Worm (Caenorhabditis elegans): ENCODE measurements around the gene C05E4.12.

Gene C05E4.12

DNA sequence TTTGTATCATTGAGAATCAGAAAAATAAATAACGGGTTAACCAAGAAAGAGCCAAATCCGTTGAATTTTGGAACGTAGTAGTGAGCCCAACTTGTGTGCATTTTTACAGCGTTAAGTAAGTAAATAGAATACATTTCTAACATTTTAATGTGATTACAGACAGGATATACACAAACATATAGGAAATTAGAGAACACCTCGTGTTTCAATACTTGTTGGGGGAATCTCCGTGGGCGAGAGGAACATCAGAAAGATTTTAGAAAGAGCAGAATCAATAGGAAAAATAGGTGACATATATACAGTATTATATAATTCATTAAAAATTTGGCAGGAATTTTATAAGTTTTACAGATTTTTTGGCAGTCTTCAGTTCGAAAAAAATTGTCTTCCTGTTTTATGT lies 23.0 kb downstream of the C05E4.12 start, which contains the start of gene srj-24:
Gene srj-24, minus strand, starts transcription at position 101 of the 400 bp plus-strand sequence.
- TF ChIP-seq B0035.1 (tag; optimal IDR thresholded peaks at IDR 0.05) (no peak), attf-5 (GFP tag; optimal IDR thresholded peaks at IDR 0.05) (no peak), Y79H2A.3 (GFP tag; conservative IDR thresholded peaks at IDR 0.05) (no peak), him-1 (tag; optimal IDR thresholded peaks at IDR 0.05) (no peak), cebp-2 (GFP tag; IDR thresholded peaks at IDR 0.05) (no peak), bed-1 (GFP tag; IDR thresholded peaks at IDR 0.05) (no peak), Y95B8A.8 (GFP tag; IDR thresholded peaks at IDR 0.05) (no peak), dpff-1 (tag; optimal IDR thresholded peaks at IDR 0.05) (no peak), F33H1.4 (GFP tag; IDR thresholded peaks at IDR 0.05) (no peak)

DNA sequence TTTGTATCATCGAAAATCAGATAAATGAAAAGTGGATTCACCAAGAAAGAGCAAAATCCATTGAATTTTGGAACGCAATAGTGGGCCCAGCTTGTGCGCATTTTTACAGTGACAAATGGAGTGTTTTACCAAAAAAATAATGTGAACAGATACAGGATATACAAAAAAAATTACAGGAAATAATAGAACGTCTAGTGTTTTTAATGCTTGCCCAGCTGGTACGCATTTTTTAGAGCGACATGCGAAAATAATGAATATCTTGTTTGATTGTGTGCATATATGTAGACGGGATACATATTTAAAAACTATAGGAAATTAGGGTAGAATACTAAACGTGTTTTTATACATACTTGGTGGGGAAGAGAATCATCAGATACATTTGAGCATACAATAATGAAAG lies 25.6 kb downstream of the C05E4.12 start, which contains the start of gene srj-25:
Gene srj-25, minus strand, starts transcription at position 101 of the 400 bp plus-strand sequence.
- TF ChIP-seq F10E7.11 (tag; optimal IDR thresholded peaks at IDR 0.05): no peak
- no peak for TF ChIP-seq pha-4 (tag; optimal IDR thresholded peaks at IDR 0.05)
- no peak for TF ChIP-seq D2030.7 (GFP tag; IDR thresholded peaks at IDR 0.05)
- no peak for TF ChIP-seq sea-2 (GFP tag; IDR thresholded peaks at IDR 0.05)
- TF ChIP-seq ceh-79 (tag; optimal IDR thresholded peaks at IDR 0.05): no peak
- TF ChIP-seq F52B5.7 (tag; optimal IDR thresholded peaks at IDR 0.05): no peak
- TF ChIP-seq unc-130 (GFP tag; optimal IDR thresholded peaks at IDR 0.05): no peak
- TF ChIP-seq gei-17 (GFP tag; optimal IDR thresholded peaks at IDR 0.05): no peak
- no peak for TF ChIP-seq ztf-26 (tag; optimal IDR thresholded peaks at IDR 0.05)
- no peak for TF ChIP-seq nfya-1 (tag; optimal IDR thresholded peaks at IDR 0.05; ENCODE audit: borderline replicate concordance, insufficient read depth)
- TF ChIP-seq madf-10 (tag; optimal IDR thresholded peaks at IDR 0.05): no peak
- no peak for TF ChIP-seq dpl-1 (GFP tag; optimal IDR thresholded peaks at IDR 0.05)
- TF ChIP-seq ekl-4 (GFP tag; IDR thresholded peaks at IDR 0.05): no peak
- TF ChIP-seq B0261.1 (tag; optimal IDR thresholded peaks at IDR 0.05): no peak
- no peak for TF ChIP-seq lag-1 (GFP tag; IDR thresholded peaks at IDR 0.05)
- no peak for TF ChIP-seq F57A8.1 (GFP tag; optimal IDR thresholded peaks at IDR 0.05)
- no peak for TF ChIP-seq hlh-26 (GFP tag; conservative IDR thresholded peaks at IDR 0.05)
- TF ChIP-seq cebp-2 (GFP tag; IDR thresholded peaks at IDR 0.05): no peak
- TF ChIP-seq tbp1 (GFP tag; optimal IDR thresholded peaks at IDR 0.05): no peak

DNA sequence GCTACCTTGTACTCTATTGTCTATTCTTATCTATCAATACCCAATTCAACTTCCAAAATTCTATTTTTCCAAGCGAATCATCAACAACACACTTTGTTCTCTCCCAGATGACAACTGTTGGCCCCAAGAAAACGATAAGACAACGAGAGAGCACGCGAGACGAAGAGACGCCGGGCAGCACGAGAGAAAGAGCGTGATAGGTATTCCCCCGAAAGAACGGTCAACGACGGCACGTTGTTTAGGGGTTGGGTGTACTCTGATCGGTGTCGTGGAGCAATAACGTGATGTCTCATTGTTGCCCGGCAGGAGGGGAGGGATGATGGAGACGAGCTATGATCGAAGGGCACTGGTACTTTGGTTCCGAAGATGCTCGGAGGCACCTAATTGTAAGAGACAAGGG lies 30.5 kb downstream of the C05E4.12 start:
- no peak for TF ChIP-seq lsl-1 (GFP tag; optimal IDR thresholded peaks at IDR 0.05)
- TF ChIP-seq madf-10 (tag; optimal IDR thresholded peaks at IDR 0.05): peak; percentile 79
- no peak for TF ChIP-seq xnd-1 (tag; optimal IDR thresholded peaks at IDR 0.05)
- TF ChIP-seq F57C9.4 (tag; optimal IDR thresholded peaks at IDR 0.05): no peak
- TF ChIP-seq cebp-1 (GFP tag; IDR thresholded peaks at IDR 0.05): peak; percentile 33; the same call in 1 of the 2 replicates
- TF ChIP-seq cebp-1 (tag; optimal IDR thresholded peaks at IDR 0.05): peak; percentile 89
- peak; percentile 93 for TF ChIP-seq ztf-22 (GFP tag; optimal IDR thresholded peaks at IDR 0.05)
- no peak for TF ChIP-seq bed-2 (GFP tag; IDR thresholded peaks at IDR 0.05)
- no peak for TF ChIP-seq ceh-40 (GFP tag; IDR thresholded peaks at IDR 0.05)
- no peak for TF ChIP-seq hlh-26 (GFP tag; conservative IDR thresholded peaks at IDR 0.05)
- peak; percentile 81 for TF ChIP-seq zfh-2 (GFP tag; conservative IDR thresholded peaks at IDR 0.05)
- TF ChIP-seq somi-1 (GFP tag; optimal IDR thresholded peaks at IDR 0.05): peak; percentile 89
- TF ChIP-seq Y67H2A.10 (GFP tag; conservative IDR thresholded peaks at IDR 0.05): no peak
- TF ChIP-seq F49E8.2 (tag; optimal IDR thresholded peaks at IDR 0.05; ENCODE audit: insufficient read depth): no peak
- TF ChIP-seq hmg-20 (GFP tag; IDR thresholded peaks at IDR 0.05): no peak
- TF ChIP-seq ets-4 (GFP tag; optimal IDR thresholded peaks at IDR 0.05): peak; percentile 84
- peak; percentile 83 for TF ChIP-seq unc-62 (GFP tag; optimal IDR thresholded peaks at IDR 0.05)
- peak; percentile 78 for TF ChIP-seq repo-1 (tag; optimal IDR thresholded peaks at IDR 0.05)
- TF ChIP-seq hmg-1.2 (GFP tag; IDR thresholded peaks at IDR 0.05): peak; percentile 85
- peak; percentile 93 for TF ChIP-seq chd-7 (tag; optimal IDR thresholded peaks at IDR 0.05)
- peak; percentile 63 for TF ChIP-seq tbp1 (GFP tag; optimal IDR thresholded peaks at IDR 0.05)
- no peak for TF ChIP-seq F39B2.1 (GFP tag; IDR thresholded peaks at IDR 0.05)
- no peak for TF ChIP-seq B0261.1 (tag; optimal IDR thresholded peaks at IDR 0.05)
- TF ChIP-seq madf-6 (GFP tag; IDR thresholded peaks at IDR 0.05): 0 out of 2 replicates have a peak, but pooled peaks have one; percentile 31
- no peak for TF ChIP-seq ztf-3 (GFP tag; optimal IDR thresholded peaks at IDR 0.05)
